Fruit fly (Drosophila melanogaster) whole organism, prepupa: ENCODE measurements around the gene CG1246.

Source experiments
- CG10631 ChIP-seq: fragments of 200-800 bp; sonication (Bioruptor generic); optimal IDR thresholded peaks from 2 replicates; lab custom pipeline; 2016; ENCODE audit warnings: missing biosample characterization, missing genetic modification characterization
- CG10669 ChIP-seq: fragments of 200-800 bp; sonication (Bioruptor generic); optimal IDR thresholded peaks from 3 replicates; lab custom pipeline; 2018; ENCODE audit warnings: missing biosample characterization, mild to moderate bottlenecking, missing genetic modification characterization, moderate library complexity
- CG11294 ChIP-seq: fragments of 200-800 bp; sonication (Bioruptor generic); IDR thresholded peaks from 2 replicates; pipeline ENCODE4 v1.3.6; 2022; ENCODE audit warnings: missing biosample characterization, missing genetic modification characterization
- CG31627 ChIP-seq: fragments of 200-800 bp; sonication (Bioruptor generic); optimal IDR thresholded peaks from 3 replicates; lab custom pipeline; 2016; ENCODE audit warnings: missing biosample characterization, missing genetic modification characterization
- CG34406 ChIP-seq: fragments of 200-800 bp; sonication (Bioruptor generic); optimal IDR thresholded peaks from 3 replicates; lab custom pipeline; 2016; ENCODE audit warnings: missing biosample characterization, missing genetic modification characterization
- CG3919 ChIP-seq: fragments of 200-800 bp; sonication (Bioruptor generic); optimal IDR thresholded peaks from 3 replicates; lab custom pipeline; 2016; ENCODE audit warnings: missing biosample characterization, missing genetic modification characterization
- CG4318 ChIP-seq: fragments of 200-800 bp; sonication (Bioruptor generic); optimal IDR thresholded peaks from 3 replicates; lab custom pipeline; 2017; ENCODE audit warnings: missing biosample characterization, mild to moderate bottlenecking, missing genetic modification characterization
- CG6792 ChIP-seq: fragments of 200-800 bp; sonication (Bioruptor generic); optimal IDR thresholded peaks from 3 replicates; lab custom pipeline; 2016; ENCODE audit warnings: missing biosample characterization, missing genetic modification characterization
- CG6808 ChIP-seq: fragments of 200-800 bp; sonication (Bioruptor generic); optimal IDR thresholded peaks from 3 replicates; lab custom pipeline; 2017; ENCODE audit warnings: missing biosample characterization, missing genetic modification characterization, mild to moderate bottlenecking, moderate library complexity, missing genetic modification reagents
- CG6854 ChIP-seq: fragments of 200-800 bp; sonication (Bioruptor generic); optimal IDR thresholded peaks from 2 replicates; lab custom pipeline; 2017; ENCODE audit warnings: missing biosample characterization, mild to moderate bottlenecking, missing genetic modification characterization
- CG7368 ChIP-seq: fragments of 200-800 bp; sonication (Bioruptor generic); optimal IDR thresholded peaks from 3 replicates; lab custom pipeline; 2016; ENCODE audit warnings: missing biosample characterization, missing genetic modification characterization
- CG8119 ChIP-seq: fragments of 200-800 bp; sonication (Bioruptor generic); IDR thresholded peaks from 3 replicates; pipeline ENCODE4 v1.3.6; 2022; ENCODE audit warnings: missing biosample characterization, missing genetic modification characterization
- CG8319 ChIP-seq: fragments of 200-800 bp; sonication (Bioruptor generic); optimal IDR thresholded peaks from 3 replicates; lab custom pipeline; 2016; ENCODE audit warnings: missing biosample characterization, missing genetic modification characterization
- CG8632 ChIP-seq: fragments of 200-800 bp; sonication (Bioruptor generic); optimal IDR thresholded peaks from 3 replicates; lab custom pipeline; 2016; ENCODE audit warnings: missing biosample characterization, missing genetic modification characterization
- Eip75B ChIP-seq: fragments of 200-800 bp; sonication (Bioruptor generic); optimal IDR thresholded peaks from 3 replicates; lab custom pipeline; 2016; ENCODE audit warnings: missing biosample characterization, missing genetic modification characterization
- Eip78C ChIP-seq: fragments of 200-800 bp; sonication (Bioruptor generic); peaks from one replicate; lab custom pipeline; 2016; ENCODE audit warnings: missing biosample characterization, missing genetic modification characterization
- Eip93F ChIP-seq: fragments of 200-800 bp; sonication (Bioruptor generic); optimal IDR thresholded peaks from 2 replicates; lab custom pipeline; 2016; ENCODE audit warnings: missing biosample characterization, mild to moderate bottlenecking, missing genetic modification characterization
- Ets21C ChIP-seq: fragments of 200-800 bp; sonication (Bioruptor generic); optimal IDR thresholded peaks from 3 replicates; lab custom pipeline; 2016; ENCODE audit warnings: missing biosample characterization, missing genetic modification characterization
- Ets96B ChIP-seq: fragments of 200-800 bp; optimal IDR thresholded peaks from 2 replicates; lab custom pipeline; 2019; ENCODE audit warnings: missing biosample characterization, mild to moderate bottlenecking, missing genetic modification characterization, moderate library complexity
- Gug ChIP-seq: fragments of 200-800 bp; sonication (Bioruptor generic); IDR thresholded peaks from 2 replicates; pipeline ENCODE4 v1.3.6; 2022; ENCODE audit warnings: missing biosample characterization, missing genetic modification characterization
- Hr38 ChIP-seq: sonication (Bioruptor generic); optimal IDR thresholded peaks from 2 replicates; lab custom pipeline; 2016; ENCODE audit warnings: missing biosample characterization, missing genetic modification characterization
- Hr4 ChIP-seq: fragments of 200-800 bp; sonication (Bioruptor generic); optimal IDR thresholded peaks from 3 replicates; lab custom pipeline; 2016; ENCODE audit warnings: missing biosample characterization, missing genetic modification characterization
- Met ChIP-seq: fragments of 200-800 bp; sonication (Bioruptor generic); optimal IDR thresholded peaks from 3 replicates; lab custom pipeline; 2016; ENCODE audit warnings: missing biosample characterization, missing genetic modification characterization
- OdsH ChIP-seq: fragments of 200-800 bp; sonication (Bioruptor generic); optimal IDR thresholded peaks from 3 replicates; lab custom pipeline; 2016; ENCODE audit warnings: missing biosample characterization, missing genetic modification characterization
- Sox102F ChIP-seq: fragments of 200-800 bp; sonication (Bioruptor generic); optimal IDR thresholded peaks from 2 replicates; lab custom pipeline; 2016; ENCODE audit warnings: missing biosample characterization, mild to moderate bottlenecking, missing genetic modification characterization
- Sox14 ChIP-seq: fragments of 200-800 bp; sonication (Bioruptor generic); optimal IDR thresholded peaks from 3 replicates; lab custom pipeline; 2016; ENCODE audit warnings: missing biosample characterization, missing genetic modification characterization
- achi ChIP-seq: fragments of 200-800 bp; sonication (Bioruptor generic); optimal IDR thresholded peaks from 3 replicates; lab custom pipeline; 2016; ENCODE audit warnings: missing biosample characterization, missing genetic modification characterization
- acj6 ChIP-seq: fragments of 200-800 bp; sonication (Bioruptor generic); optimal IDR thresholded peaks from 3 replicates; lab custom pipeline; 2016; ENCODE audit warnings: missing biosample characterization, missing genetic modification characterization
- eg ChIP-seq: fragments of 200-800 bp; sonication (Bioruptor generic); IDR thresholded peaks from 3 replicates; pipeline ENCODE4 v1.3.6; 2022; ENCODE audit warnings: missing biosample characterization, missing genetic modification characterization
- esn ChIP-seq: fragments of 200-800 bp; sonication (Bioruptor generic); optimal IDR thresholded peaks from 2 replicates; lab custom pipeline; 2016; ENCODE audit warnings: missing biosample characterization, mild to moderate bottlenecking, missing genetic modification characterization, moderate library complexity
- fkh ChIP-seq: fragments of 200-800 bp; sonication (Bioruptor generic); optimal IDR thresholded peaks from 3 replicates; lab custom pipeline; 2017; ENCODE audit warnings: missing biosample characterization, mild to moderate bottlenecking, missing genetic modification characterization, moderate library complexity
- lz ChIP-seq: fragments of 200-800 bp; sonication (Bioruptor generic); optimal IDR thresholded peaks from 3 replicates; lab custom pipeline; 2016; ENCODE audit warnings: missing biosample characterization, missing genetic modification characterization
- net ChIP-seq: fragments of 200-800 bp; sonication (Bioruptor generic); optimal IDR thresholded peaks from 3 replicates; lab custom pipeline; 2016; ENCODE audit warnings: missing biosample characterization, missing genetic modification characterization
- salr ChIP-seq, 2 experiments: fragments of 200-800 bp; sonication (Bioruptor generic); optimal IDR thresholded peaks; 3 replicates each; lab custom pipeline; 2016 to 2018; ENCODE audit warnings: missing biosample characterization in 2 of 2, missing genetic modification characterization in 2 of 2, mild to moderate bottlenecking in 1 of 2
- spab ChIP-seq: fragments of 200-800 bp; sonication (Bioruptor generic); optimal IDR thresholded peaks from 2 replicates; lab custom pipeline; 2017; ENCODE audit warnings: missing biosample characterization, mild to moderate bottlenecking, missing genetic modification characterization, missing genetic modification reagents
- topi ChIP-seq: fragments of 200-800 bp; sonication (Bioruptor generic); optimal IDR thresholded peaks from 3 replicates; lab custom pipeline; 2016; ENCODE audit warnings: missing biosample characterization, missing genetic modification characterization

The CG1246 gene

DNA sequence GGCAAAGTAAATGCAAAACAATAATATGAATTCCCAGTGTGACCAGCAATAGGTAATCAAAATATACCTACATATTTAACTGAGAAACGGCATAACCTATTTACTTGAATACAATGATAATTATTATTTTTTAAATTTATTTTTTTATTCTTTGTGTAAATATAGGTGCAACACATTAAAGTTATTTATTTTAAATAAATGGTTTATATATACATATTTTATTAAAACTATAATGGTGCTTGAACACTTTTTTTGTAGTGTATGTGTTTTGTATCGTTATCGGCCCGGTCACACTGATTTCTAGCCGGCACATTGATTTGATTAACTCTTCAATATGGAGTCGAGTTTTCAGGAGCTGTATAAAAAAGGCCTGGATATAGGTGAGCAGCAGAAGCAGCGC, 4.0 kb downstream of the CG1246 start, which contains the start of the genes ProRS-m, CG42304 and Snup (continued):
- TF ChIP-seq Hr38 (GFP tag; lab: Kevin White, UChicago) (no peak), eg (peak; percentile 53; the same call in 2 of the 3 replicates), CG8319 (GFP tag; lab: Kevin White, UChicago) (no peak), CG34406 (GFP tag; lab: Kevin White, UChicago) (peak; percentile 47), Sox102F (GFP tag; lab: Kevin White, UChicago) (no peak), net (no peak), CG4318 (peak; percentile 3)

dm6 chr3L:2659339-2659738, 11.5 kb downstream of the CG1246 start, which contains the start of gene CG33233:
Gene CG33233, plus strand, starts transcription at chr3L:2659639.
- TF ChIP-seq Hr4 (GFP tag; lab: Kevin White, UChicago) (no peak), CG3919 (GFP tag; lab: Kevin White, UChicago) (no peak), Gug (GFP tag; lab: Robert Waterston, UW) (no peak), CG6792 (GFP tag; lab: Kevin White, UChicago) (no peak), fkh (GFP tag; lab: Kevin White, UChicago) (no peak), CG11294 (GFP tag; lab: Robert Waterston, UW) (no peak), CG31627 (GFP tag; lab: Kevin White, UChicago) (no peak), CG10669 (GFP tag; lab: Kevin White, UChicago) (no peak), CG8632 (no peak), OdsH (no peak), Sox14 (GFP tag; lab: Kevin White, UChicago) (no peak), acj6 (GFP tag; lab: Kevin White, UChicago) (no peak), Hr38 (GFP tag; lab: Kevin White, UChicago) (no peak), CG6854 (GFP tag; lab: Kevin White, UChicago) (no peak), Eip75B (no peak), CG10631 (GFP tag; lab: Kevin White, UChicago) (no peak), Ets96B (tag; lab: Kevin White, UChicago) (no peak), Ets21C (GFP tag; lab: Kevin White, UChicago) (no peak)

- TF ChIP-seq CG4318, result no peak
- no peak for TF ChIP-seq spab (GFP tag; lab: Kevin White, UChicago)
- TF ChIP-seq Sox102F (GFP tag; lab: Kevin White, UChicago), result no peak
- no peak for TF ChIP-seq Eip93F (GFP tag; lab: Kevin White, UChicago)
- no peak for TF ChIP-seq CG8119 (GFP tag; lab: Robert Waterston, UW)
- no peak for TF ChIP-seq Met (GFP tag; lab: Kevin White, UChicago)
- no peak for TF ChIP-seq CG6808 (GFP tag; lab: Kevin White, UChicago)
- no peak for TF ChIP-seq CG10669 (GFP tag; lab: Kevin White, UChicago)
- TF ChIP-seq CG7368 (GFP tag; lab: Kevin White, UChicago), result no peak
- TF ChIP-seq CG6854 (GFP tag; lab: Kevin White, UChicago), result no peak
- no peak for TF ChIP-seq achi (GFP tag; lab: Kevin White, UChicago)
- TF ChIP-seq salr (GFP tag; optimal IDR thresholded peaks at IDR 0.05; lab: Kevin White, UChicago), result no peak
- no peak for TF ChIP-seq lz (GFP tag; lab: Kevin White, UChicago)
- no peak for TF ChIP-seq esn (GFP tag; lab: Kevin White, UChicago)
- TF ChIP-seq Ets21C (GFP tag; lab: Kevin White, UChicago), result no peak
- no peak for TF ChIP-seq Eip78C (GFP tag; lab: Kevin White, UChicago)
- no peak for TF ChIP-seq acj6 (GFP tag; lab: Kevin White, UChicago)
- no peak for TF ChIP-seq topi (GFP tag; lab: Kevin White, UChicago)
- TF ChIP-seq, all 60 proteins: peak for 0
Observed at dm6 chr3L:2661322-2661721, 13.5 kb downstream of the CG1246 start, which contains the start of gene CG33234. Gene CG33234, plus strand, starts transcription at chr3L:2661622.
